Fruit fly (Drosophila melanogaster) whole organism, embryonic: ENCODE results near the gene Ppcs.

ENCODE experiments used
- Ada2b ChIP-seq: fragments of 200-800 bp; sonication (Bioruptor generic); IDR thresholded peaks from 2 replicates; pipeline ENCODE4 v1.3.6; 2022; ENCODE audit warnings: missing biosample characterization, missing genetic modification characterization
- Aef1 ChIP-seq: fragments of 200-800 bp; sonication (Bioruptor generic); IDR thresholded peaks from 3 replicates; pipeline ENCODE4 v1.3.6; 2022; ENCODE audit warnings: missing biosample characterization, missing genetic modification characterization
- CG10209 ChIP-seq: fragments of 200-800 bp; sonication (Bioruptor generic); optimal IDR thresholded peaks from 3 replicates; lab custom pipeline; 2017; ENCODE audit warnings: missing biosample characterization, mild to moderate bottlenecking, missing genetic modification characterization, missing genetic modification reagents
- CG10543 ChIP-seq: fragments of 200-800 bp; sonication (Bioruptor generic); optimal IDR thresholded peaks from 3 replicates; lab custom pipeline; 2017; ENCODE audit warnings: missing biosample characterization, mild to moderate bottlenecking, missing genetic modification characterization, moderate library complexity
- CG11696 ChIP-seq: fragments of 200-800 bp; sonication (Bioruptor generic); IDR thresholded peaks from 2 replicates; pipeline ENCODE4 v1.3.6; 2022; ENCODE audit warnings: missing biosample characterization, missing genetic modification characterization
- CG13624 ChIP-seq: fragments of 200-800 bp; sonication (Bioruptor generic); optimal IDR thresholded peaks from 2 replicates; lab custom pipeline; 2016; ENCODE audit warnings: missing biosample characterization, missing genetic modification characterization
- CG15073 ChIP-seq: fragments of 200-800 bp; sonication (Bioruptor generic); optimal IDR thresholded peaks from 2 replicates; lab custom pipeline; 2016; ENCODE audit warnings: missing biosample characterization, missing genetic modification characterization
- CG15601 ChIP-seq: fragments of 200-800 bp; sonication (Bioruptor generic); optimal IDR thresholded peaks from 3 replicates; lab custom pipeline; 2019; ENCODE audit warnings: missing biosample characterization, mild to moderate bottlenecking, missing genetic modification characterization, moderate library complexity
- CG16813 ChIP-seq: fragments of 200-800 bp; sonication (Bioruptor generic); IDR thresholded peaks from 3 replicates; pipeline ENCODE4 v1.3.6; 2022; ENCODE audit warnings: missing biosample characterization, missing genetic modification characterization; ENCODE audit not compliant: partially characterized antibody
- CG17385 ChIP-seq: fragments of 200-800 bp; sonication (Bioruptor generic); optimal IDR thresholded peaks from 3 replicates; lab custom pipeline; 2018; ENCODE audit warnings: missing biosample characterization, mild to moderate bottlenecking, missing genetic modification characterization
- CG1832 ChIP-seq: fragments of 200-800 bp; sonication (Bioruptor generic); optimal IDR thresholded peaks from 2 replicates; lab custom pipeline; 2017; ENCODE audit warnings: missing biosample characterization, mild to moderate bottlenecking, missing genetic modification characterization, inconsistent platforms
- CG31365 ChIP-seq: fragments of 200-800 bp; sonication (Bioruptor generic); optimal IDR thresholded peaks from 2 replicates; lab custom pipeline; 2018; ENCODE audit warnings: missing biosample characterization, mild to moderate bottlenecking, missing genetic modification characterization
- CG3281 ChIP-seq: fragments of 200-800 bp; sonication (Bioruptor generic); optimal IDR thresholded peaks from 3 replicates; lab custom pipeline; 2017; ENCODE audit warnings: missing biosample characterization, mild to moderate bottlenecking, missing genetic modification characterization
- CG4617 ChIP-seq: fragments of 200-800 bp; sonication (Bioruptor generic); optimal IDR thresholded peaks from 3 replicates; lab custom pipeline; 2016; ENCODE audit warnings: missing biosample characterization, missing genetic modification characterization, borderline replicate concordance
- CG7745 ChIP-seq: fragments of 200-800 bp; sonication (Bioruptor generic); optimal IDR thresholded peaks from 2 replicates; lab custom pipeline; 2018; ENCODE audit warnings: missing biosample characterization, mild to moderate bottlenecking, missing genetic modification characterization, moderate library complexity
- CG8944 ChIP-seq: fragments of 200-800 bp; sonication (Bioruptor generic); optimal IDR thresholded peaks from 3 replicates; lab custom pipeline; 2016; ENCODE audit warnings: missing biosample characterization, missing genetic modification characterization
- Chrac-16 ChIP-seq: fragments of 200-800 bp; sonication (Bioruptor generic); optimal IDR thresholded peaks from 3 replicates; lab custom pipeline; 2016; ENCODE audit warnings: missing biosample characterization, missing genetic modification characterization
- Gug ChIP-seq: fragments of 200-800 bp; sonication (Bioruptor generic); IDR thresholded peaks from 4 replicates; pipeline ENCODE4 v1.3.6; 2022; ENCODE audit warnings: missing biosample characterization, missing genetic modification characterization
- MBD-R2 ChIP-seq: fragments of 200-800 bp; sonication (Bioruptor generic); IDR thresholded peaks from 2 replicates; pipeline ENCODE4 v1.3.6; 2022; ENCODE audit warnings: missing biosample characterization, missing genetic modification characterization
- Neu2 ChIP-seq: fragments of 200-800 bp; sonication (Bioruptor generic); optimal IDR thresholded peaks from 3 replicates; lab custom pipeline; 2016; ENCODE audit warnings: missing biosample characterization, missing genetic modification characterization, borderline replicate concordance
- Ptx1 ChIP-seq: fragments of 200-800 bp; sonication (Bioruptor generic); IDR thresholded peaks from 2 replicates; pipeline ENCODE4 v1.3.6; 2022; ENCODE audit warnings: missing biosample characterization, missing genetic modification characterization
- Stat92E ChIP-seq, 3 experiments: fragments of >200 bp in 2 of 3; fragments of 200-800 bp in 1 of 3; sonication (Bioruptor generic) in 1 of 3; optimal IDR thresholded peaks; 2 replicates each; lab custom pipeline; 2017 to 2019; ENCODE audit warnings: missing biosample characterization in 3 of 3, missing genetic modification characterization in 3 of 3, mild to moderate bottlenecking in 1 of 3, moderate library complexity in 1 of 3
- Vsx1 ChIP-seq: fragments of 200-800 bp; sonication (Bioruptor generic); optimal IDR thresholded peaks from 2 replicates; lab custom pipeline; 2017; ENCODE audit warnings: missing biosample characterization, mild to moderate bottlenecking, missing genetic modification characterization, missing genetic modification reagents
- bab2 ChIP-seq: fragments of 200-800 bp; sonication (Bioruptor generic); optimal IDR thresholded peaks from 2 replicates; lab custom pipeline; 2016; ENCODE audit warnings: missing biosample characterization, missing genetic modification characterization
- bbx ChIP-seq: fragments of 200-800 bp; sonication (Bioruptor generic); IDR thresholded peaks from 2 replicates; pipeline ENCODE4 v1.3.6; 2022; ENCODE audit warnings: missing biosample characterization, missing genetic modification characterization; ENCODE audit not compliant: partially characterized antibody
- bowl ChIP-seq: fragments of 200-800 bp; sonication (Bioruptor generic); IDR thresholded peaks from 2 replicates; pipeline ENCODE4 v1.3.6; 2022; ENCODE audit warnings: missing biosample characterization, missing genetic modification characterization
- br ChIP-seq: fragments of >200 bp; optimal IDR thresholded peaks from 2 replicates; lab custom pipeline; 2017
- cas ChIP-seq: fragments of 200-800 bp; sonication (Bioruptor generic); IDR thresholded peaks from 2 replicates; pipeline ENCODE4 v1.3.6; 2022; ENCODE audit warnings: missing biosample characterization, missing genetic modification characterization
- croc ChIP-seq: fragments of 200-800 bp; sonication (Bioruptor generic); conservative IDR thresholded peaks from 3 replicates; pipeline ENCODE4 v1.3.6; 2022; ENCODE audit warnings: missing biosample characterization, missing genetic modification characterization
- esg ChIP-seq: fragments of 200-800 bp; sonication (Bioruptor generic); conservative IDR thresholded peaks from 2 replicates; pipeline ENCODE4 v1.3.6; 2022; ENCODE audit warnings: missing biosample characterization, missing genetic modification characterization
- ftz-f1 ChIP-seq: fragments of 200-800 bp; sonication (Bioruptor generic); optimal IDR thresholded peaks from 2 replicates; lab custom pipeline; 2016; ENCODE audit warnings: missing biosample characterization, missing genetic modification characterization
- gsb-n ChIP-seq: fragments of 200-800 bp; sonication (Bioruptor generic); optimal IDR thresholded peaks from 3 replicates; lab custom pipeline; 2018; ENCODE audit warnings: missing biosample characterization, mild to moderate bottlenecking, missing genetic modification characterization
- hbn ChIP-seq: fragments of 200-800 bp; sonication (Bioruptor generic); IDR thresholded peaks from 2 replicates; pipeline ENCODE4 v1.3.6; 2022; ENCODE audit warnings: missing biosample characterization, missing genetic modification characterization; ENCODE audit not compliant: partially characterized antibody
- lilli ChIP-seq: fragments of 200-800 bp; sonication (Bioruptor generic); optimal IDR thresholded peaks from 3 replicates; lab custom pipeline; 2016; ENCODE audit warnings: missing biosample characterization, missing genetic modification characterization
- lola ChIP-seq, 3 experiments: fragments of >200 bp in 2 of 3; fragments of 200-800 bp in 1 of 3; sonication (Bioruptor generic) in 1 of 3; optimal IDR thresholded peaks; 2 replicates each; lab custom pipeline; 2017 to 2019; ENCODE audit warnings: missing biosample characterization in 3 of 3, missing genetic modification characterization in 3 of 3, mild to moderate bottlenecking in 1 of 3, moderate library complexity in 1 of 3
- nerfin-1 ChIP-seq: fragments of 200-800 bp; sonication (Bioruptor generic); optimal IDR thresholded peaks from 3 replicates; lab custom pipeline; 2019; ENCODE audit warnings: missing biosample characterization, mild to moderate bottlenecking, missing genetic modification characterization, moderate library complexity
- odd ChIP-seq: fragments of 200-800 bp; sonication (Bioruptor generic); optimal IDR thresholded peaks from 2 replicates; lab custom pipeline; 2017; ENCODE audit warnings: missing biosample characterization, mild to moderate bottlenecking, missing genetic modification characterization
- peb ChIP-seq: fragments of 200-800 bp; sonication (Bioruptor generic); IDR thresholded peaks from 2 replicates; pipeline ENCODE4 v1.3.6; 2022; ENCODE audit warnings: missing biosample characterization, missing genetic modification characterization
- pfk ChIP-seq: fragments of 200-800 bp; sonication (Bioruptor generic); optimal IDR thresholded peaks from 2 replicates; lab custom pipeline; 2018; ENCODE audit warnings: missing biosample characterization, mild to moderate bottlenecking, missing genetic modification characterization, moderate library complexity
- pho ChIP-seq: fragments of 200-800 bp; sonication (Bioruptor generic); optimal IDR thresholded peaks from 2 replicates; lab custom pipeline; 2016; ENCODE audit warnings: missing biosample characterization, missing genetic modification characterization
- pita ChIP-seq: fragments of 200-800 bp; sonication (Bioruptor generic); optimal IDR thresholded peaks from 2 replicates; lab custom pipeline; 2017; ENCODE audit warnings: missing biosample characterization, mild to moderate bottlenecking, missing genetic modification characterization
- ranshi ChIP-seq: fragments of 200-800 bp; sonication (Bioruptor generic); IDR thresholded peaks from 2 replicates; pipeline ENCODE4 v1.3.6; 2022; ENCODE audit warnings: missing biosample characterization, missing genetic modification characterization
- run ChIP-seq: fragments of 200-800 bp; sonication (Bioruptor generic); optimal IDR thresholded peaks from 3 replicates; lab custom pipeline; 2018; ENCODE audit warnings: missing biosample characterization, mild to moderate bottlenecking, missing genetic modification characterization
- scrt ChIP-seq: fragments of 200-800 bp; sonication (Bioruptor generic); optimal IDR thresholded peaks from 2 replicates; lab custom pipeline; 2018; ENCODE audit warnings: missing biosample characterization, mild to moderate bottlenecking, missing genetic modification characterization, moderate library complexity
- sisA ChIP-seq: fragments of 200-800 bp; sonication (Bioruptor generic); IDR thresholded peaks from 2 replicates; pipeline ENCODE4 v1.3.6; 2022; ENCODE audit warnings: missing biosample characterization, missing genetic modification characterization
- slbo ChIP-seq: fragments of 200-800 bp; sonication (Bioruptor generic); IDR thresholded peaks from 2 replicates; pipeline ENCODE4 v1.3.6; 2022; ENCODE audit warnings: missing biosample characterization, missing genetic modification characterization
- sug ChIP-seq: fragments of 200-800 bp; optimal IDR thresholded peaks from 2 replicates; lab custom pipeline; 2019; ENCODE audit warnings: missing biosample characterization, mild to moderate bottlenecking, missing genetic modification characterization, moderate library complexity
- usp ChIP-seq: fragments of >200 bp; optimal IDR thresholded peaks from 2 replicates; lab custom pipeline; 2017; ENCODE audit warnings: missing biosample characterization, missing genetic modification characterization
- z ChIP-seq: fragments of 200-800 bp; sonication (Bioruptor generic); IDR thresholded peaks from 3 replicates; pipeline ENCODE4 v1.3.6; 2022; ENCODE audit warnings: missing biosample characterization, missing genetic modification characterization

Ppcs gene

DNA sequence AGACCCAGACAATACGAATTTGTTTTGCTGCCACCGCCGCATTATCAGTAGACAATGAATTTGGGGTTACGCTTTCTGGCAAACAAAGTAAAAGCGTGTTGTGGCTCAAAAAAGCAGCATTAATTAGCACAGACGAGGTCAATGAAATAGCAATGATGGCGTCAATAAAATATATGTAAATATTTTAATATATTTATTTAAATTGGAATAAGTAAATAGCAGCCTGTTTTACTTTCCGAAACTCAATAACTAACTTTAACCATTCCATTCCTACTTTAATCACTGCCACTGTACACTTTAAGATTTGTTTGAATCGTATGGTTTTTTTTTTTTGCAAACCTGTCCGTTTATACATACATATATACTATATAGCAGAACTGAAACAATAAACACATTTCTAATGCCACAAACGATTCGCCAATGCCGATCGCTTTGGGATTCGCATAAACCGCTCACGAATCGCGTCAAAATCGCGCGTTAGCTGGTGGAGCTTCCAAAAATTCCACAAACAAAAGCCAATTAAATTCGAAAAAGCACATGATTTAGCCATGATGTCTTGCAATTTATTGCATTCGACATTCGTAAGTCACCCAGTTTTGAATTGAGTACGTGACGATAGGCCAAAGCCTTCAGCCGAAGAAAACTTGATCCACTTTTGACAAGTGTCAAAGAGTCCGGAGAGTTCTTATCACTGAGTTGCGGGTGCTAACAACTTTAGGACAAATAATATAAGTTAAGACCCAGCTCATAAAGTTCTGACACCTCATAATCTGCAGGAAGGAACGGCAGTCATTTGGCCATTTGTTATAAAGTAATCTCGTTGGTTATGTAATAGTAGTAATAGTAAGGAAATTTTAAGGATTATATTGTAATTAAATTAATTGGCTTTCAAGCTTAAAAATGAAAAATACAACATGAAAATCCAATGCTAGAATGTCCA lies 4.4 kb upstream of the Ppcs start (continued):
- TF ChIP-seq CG10209 (peak; percentile 30), Ada2b (GFP tag; lab: Robert Waterston, UW) (no peak), CG31365 (tag; lab: Kevin White, UChicago) (no peak), run (tag; lab: Kevin White, UChicago) (no peak), Ptx1 (peak; percentile 56), CG15073 (GFP tag; lab: Kevin White, UChicago) (no peak), CG13624 (no peak), gsb-n (tag; lab: Kevin White, UChicago) (no peak), bab2 (GFP tag; lab: Kevin White, UChicago) (no peak), Aef1 (GFP tag; lab: Robert Waterston, UW) (peak; percentile 41; the same call in 1 of the 3 replicates), scrt (GFP tag; lab: Kevin White, UChicago) (no peak), MBD-R2 (GFP tag; lab: Robert Waterston, UW) (peak; percentile 17; the same call in 1 of the 2 replicates), CG3281 (GFP tag; lab: Kevin White, UChicago) (peak; percentile 31), pho (GFP tag; lab: Kevin White, UChicago) (no peak), CG8944 (GFP tag; lab: Kevin White, UChicago) (no peak), ranshi (GFP tag; lab: Robert Waterston, UW) (peak; percentile 27; the same call in 1 of the 2 replicates), br (no peak), CG4617 (no peak), hbn (no peak), CG10543 (GFP tag; lab: Kevin White, UChicago) (no peak), z (GFP tag; lab: Robert Waterston, UW) (no peak), esg (GFP tag; lab: Robert Waterston, UW) (peak; percentile 56), nerfin-1 (tag; lab: Kevin White, UChicago) (no peak), Chrac-16 (GFP tag; lab: Kevin White, UChicago) (no peak), Gug (GFP tag; lab: Robert Waterston, UW) (no peak), pfk (GFP tag; lab: Kevin White, UChicago) (no peak), CG15601 (tag; lab: Kevin White, UChicago) (no peak), usp (GFP tag; lab: Kevin White, UChicago) (no peak), odd (no peak), CG17385 (peak; percentile 16), CG1832 (GFP tag; lab: Kevin White, UChicago) (no peak), Vsx1 (GFP tag; lab: Kevin White, UChicago) (peak; percentile 36), sug (tag; lab: Kevin White, UChicago) (no peak), bbx (no peak), cas (no peak), peb (GFP tag; lab: Robert Waterston, UW) (0 out of 2 replicates have a peak, but pooled peaks have one; percentile 37), CG7745 (tag; lab: Kevin White, UChicago) (no peak), lola (GFP tag; optimal IDR thresholded peaks at IDR 0.05; lab: Kevin White, UChicago) (no peak), CG11696 (GFP tag; lab: Robert Waterston, UW) (peak; percentile 79), CG16813 (GFP tag; lab: Robert Waterston, UW) (no peak), Stat92E (GFP tag; optimal IDR thresholded peaks at IDR 0.05; lab: Kevin White, UChicago) (no peak), Neu2 (GFP tag; lab: Kevin White, UChicago) (no peak), lilli (no peak), slbo (GFP tag; lab: Robert Waterston, UW) (peak; percentile 78), croc (GFP tag; lab: Robert Waterston, UW) (no peak; the same call in 2 of the 3 replicates), pita (GFP tag; lab: Kevin White, UChicago) (no peak), sisA (GFP tag; lab: Robert Waterston, UW) (peak; percentile 47; the same call in 1 of the 2 replicates), bowl (GFP tag; lab: Robert Waterston, UW) (no peak), ftz-f1 (GFP tag; lab: Kevin White, UChicago) (no peak)
